Fruit fly (Drosophila melanogaster): Measurements from ENCODE around the gene CG1958.

CG1958 gene

dm6 chrX:7285995-7286985 is 19.6 kb downstream of the CG1958 start, which contains the start of gene CG2059 (continued):
- TF ChIP-seq CG17568 (GFP tag; optimal IDR thresholded peaks at IDR 0.05) (no peak), stc (GFP tag; IDR thresholded peaks at IDR 0.05) (no peak), scrt (GFP tag; optimal IDR thresholded peaks at IDR 0.05) (peak; percentile 14), CG9215 (GFP tag; IDR thresholded peaks at IDR 0.05) (peak; percentile 33; the same call in 1 of the 2 replicates), NFAT (GFP tag; IDR thresholded peaks at IDR 0.05) (peak; percentile 74), CHES-1-like (GFP tag; optimal IDR thresholded peaks at IDR 0.05) (peak; percentile 51), HLH54F (GFP tag; optimal IDR thresholded peaks at IDR 0.05) (peak; percentile 38), Side (GFP tag; optimal IDR thresholded peaks at IDR 0.05) (peak; percentile 3), sqz (GFP tag; optimal IDR thresholded peaks at IDR 0.05) (peak; percentile 13), CG6813 (GFP tag; optimal IDR thresholded peaks at IDR 0.05) (peak; percentile 20), Nf-YA (GFP tag; IDR thresholded peaks at IDR 0.05) (no peak), sens-2 (GFP tag; IDR thresholded peaks at IDR 0.05) (no peak), nau (GFP tag; optimal IDR thresholded peaks at IDR 0.05) (no peak), wor (GFP tag; IDR thresholded peaks at IDR 0.05) (no peak), CG12299 (tag; optimal IDR thresholded peaks at IDR 0.05) (peak; percentile 19), pnt (GFP tag; optimal IDR thresholded peaks at IDR 0.05) (peak; percentile 52), ATbp (GFP tag; optimal IDR thresholded peaks at IDR 0.05) (no peak), HLH3B (GFP tag; IDR thresholded peaks at IDR 0.05) (no peak), seq (GFP tag; IDR thresholded peaks at IDR 0.05) (no peak), eyg (GFP tag; optimal IDR thresholded peaks at IDR 0.05) (peak; percentile 29), Gsc (GFP tag; IDR thresholded peaks at IDR 0.05) (no peak), Atf6 (GFP tag; IDR thresholded peaks at IDR 0.05) (0 out of 2 replicates have a peak, but pooled peaks have one; percentile 9), chinmo (GFP tag; IDR thresholded peaks at IDR 0.05; ENCODE audit: partially characterized antibody) (0 out of 4 replicates have a peak, but pooled peaks have one; percentile 42), CG14710 (tag; optimal IDR thresholded peaks at IDR 0.05) (peak; percentile 99), Neu2 (GFP tag; optimal IDR thresholded peaks at IDR 0.05; ENCODE audit: borderline replicate concordance) (no peak), CG3838 (GFP tag; optimal IDR thresholded peaks at IDR 0.05) (no peak), Abd-B (GFP tag; optimal IDR thresholded peaks at IDR 0.05) (peak; percentile 27), vnd (GFP tag; IDR thresholded peaks at IDR 0.05; ENCODE audit: partially characterized antibody) (no peak), E2f2 (GFP tag; IDR thresholded peaks at IDR 0.05) (no peak; the same call in none of the 2 replicates), CG15601 (tag; optimal IDR thresholded peaks at IDR 0.05) (peak; percentile 13), Dref (GFP tag; IDR thresholded peaks at IDR 0.05) (peak; percentile 65), GATAe (GFP tag; conservative IDR thresholded peaks at IDR 0.05) (no peak; the same call in 1 of the 2 replicates), B-H2 (GFP tag; optimal IDR thresholded peaks at IDR 0.05) (peak; percentile 71), pb (GFP tag; optimal IDR thresholded peaks at IDR 0.05) (peak; percentile 34), tna (GFP tag; IDR thresholded peaks at IDR 0.05; ENCODE audit: partially characterized antibody) (peak; percentile 11; the same call in 1 of the 2 replicates), Scr (GFP tag; IDR thresholded peaks at IDR 0.05; ENCODE audit: partially characterized antibody) (peak; percentile 33), CG1602 (GFP tag; optimal IDR thresholded peaks at IDR 0.05) (peak; percentile 26), stwl (tag; optimal IDR thresholded peaks at IDR 0.05) (peak; percentile 49), CG2116 (GFP tag; optimal IDR thresholded peaks at IDR 0.05) (peak; percentile 64), CG12744 (GFP tag; optimal IDR thresholded peaks at IDR 0.05) (no peak), tgo (GFP tag; IDR thresholded peaks at IDR 0.05) (peak; percentile 22; the same call in 2 of the 3 replicates), mirr (GFP tag; optimal IDR thresholded peaks at IDR 0.05) (peak; percentile 29), NC2α (GFP tag; optimal IDR thresholded peaks at IDR 0.05) (no peak), Hand (GFP tag; optimal IDR thresholded peaks at IDR 0.05) (peak; percentile 18), nerfin-2 (GFP tag; IDR thresholded peaks at IDR 0.05; ENCODE audit: partially characterized antibody) (no peak), cato (GFP tag; optimal IDR thresholded peaks at IDR 0.05; ENCODE audit: borderline replicate concordance) (no peak), dmrt99B (tag; optimal IDR thresholded peaks at IDR 0.05) (peak; percentile 19)

Data from whole organism, embryonic.